Fruit fly (Drosophila melanogaster): Measurements from ENCODE around the gene Rchy1.

Gene Rchy1

DNA sequence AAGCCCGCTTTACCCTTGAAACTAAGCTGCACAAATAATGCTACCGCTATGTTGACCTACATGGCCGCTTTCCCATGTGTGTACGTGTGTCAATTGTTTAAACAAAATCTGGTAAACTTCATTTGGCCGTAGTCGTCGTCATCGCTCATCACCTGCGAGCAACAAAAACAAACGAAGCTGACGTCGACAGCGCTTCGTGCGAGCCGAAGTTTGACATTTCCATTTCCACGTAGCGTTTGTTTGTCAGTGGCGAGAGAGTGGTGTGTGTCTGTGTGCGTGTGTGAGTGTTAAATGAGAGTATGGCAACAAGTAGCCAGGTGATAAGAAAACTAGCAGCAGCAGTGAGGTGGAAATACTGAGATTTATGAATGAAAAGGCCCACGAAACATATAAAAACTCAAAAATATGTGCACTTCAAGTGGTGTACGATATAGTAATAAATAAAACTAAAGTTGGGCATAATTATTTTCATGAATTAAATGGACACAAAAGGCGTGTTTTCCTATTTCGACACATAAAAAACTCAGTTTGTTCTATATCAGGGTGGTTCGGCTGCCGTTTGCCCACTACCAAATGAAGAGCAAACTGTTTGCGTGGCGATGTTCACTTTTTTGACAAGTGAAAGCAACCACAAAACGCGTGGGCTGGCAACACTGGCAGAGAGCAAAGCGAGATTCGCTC, 13.9 kb upstream of the Rchy1 start:
- TF ChIP-seq CG5204 (GFP tag; optimal IDR thresholded peaks at IDR 0.05) (no peak), CG7045 (GFP tag; optimal IDR thresholded peaks at IDR 0.05) (no peak), CG1620 (GFP tag; optimal IDR thresholded peaks at IDR 0.05) (no peak), pad (GFP tag; optimal IDR thresholded peaks at IDR 0.05) (no peak), CG14711 (tag; optimal IDR thresholded peaks at IDR 0.05) (peak; percentile 62), ovo (GFP tag; optimal IDR thresholded peaks at IDR 0.05) (peak; percentile 63), Clk (GFP tag; optimal IDR thresholded peaks at IDR 0.05) (no peak), tj (GFP tag; optimal IDR thresholded peaks at IDR 0.05) (no peak), cic (GFP tag; optimal IDR thresholded peaks at IDR 0.05) (peak; percentile 97), CG7101 (tag; optimal IDR thresholded peaks at IDR 0.05) (peak; percentile 29), CG33017 (tag; optimal IDR thresholded peaks at IDR 0.05) (peak; percentile 42), Mnt (GFP tag; optimal IDR thresholded peaks at IDR 0.05) (peak; percentile 84), CG12768 (GFP tag; optimal IDR thresholded peaks at IDR 0.05) (peak; percentile 28), Crg-1 (GFP tag; optimal IDR thresholded peaks at IDR 0.05) (peak; percentile 56), bab1 (GFP tag; optimal IDR thresholded peaks at IDR 0.05) (peak; percentile 65), cnc (optimal IDR thresholded peaks at IDR 0.05) (no peak), Hr96 (GFP tag; optimal IDR thresholded peaks at IDR 0.05) (no peak), CG11617 (GFP tag; optimal IDR thresholded peaks at IDR 0.05) (peak; percentile 32)

DNA sequence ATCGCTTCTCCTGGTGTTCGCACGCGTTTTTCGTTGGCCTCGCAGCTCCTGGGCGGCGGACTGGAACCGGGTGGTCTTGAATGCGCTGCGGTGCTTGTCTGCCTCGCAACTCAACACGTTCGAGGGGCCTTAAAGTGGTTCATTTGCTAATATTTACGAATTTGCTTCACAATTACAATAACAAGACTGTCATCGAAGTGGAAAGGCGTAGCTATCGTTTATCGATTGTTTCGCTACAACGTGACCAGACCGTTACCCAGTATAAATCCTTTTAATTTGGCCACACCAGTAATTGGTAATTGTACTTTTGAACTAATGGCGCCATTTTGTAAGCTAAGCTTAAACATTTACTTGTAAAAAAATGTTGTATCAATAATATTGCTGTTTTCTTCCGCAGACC, 11.3 kb upstream of the Rchy1 start, which contains the start of gene CG9536:
Gene CG9536 (minus strand): TSS at position 223 of the 400 bp plus-strand sequence.
- TF ChIP-seq bab1 (GFP tag; optimal IDR thresholded peaks at IDR 0.05) (peak; percentile 75), kay (GFP tag; ENCODE audit: borderline replicate concordance) (no peak), CG7101 (tag; optimal IDR thresholded peaks at IDR 0.05) (no peak), CG33017 (tag; optimal IDR thresholded peaks at IDR 0.05) (no peak)

DNA sequence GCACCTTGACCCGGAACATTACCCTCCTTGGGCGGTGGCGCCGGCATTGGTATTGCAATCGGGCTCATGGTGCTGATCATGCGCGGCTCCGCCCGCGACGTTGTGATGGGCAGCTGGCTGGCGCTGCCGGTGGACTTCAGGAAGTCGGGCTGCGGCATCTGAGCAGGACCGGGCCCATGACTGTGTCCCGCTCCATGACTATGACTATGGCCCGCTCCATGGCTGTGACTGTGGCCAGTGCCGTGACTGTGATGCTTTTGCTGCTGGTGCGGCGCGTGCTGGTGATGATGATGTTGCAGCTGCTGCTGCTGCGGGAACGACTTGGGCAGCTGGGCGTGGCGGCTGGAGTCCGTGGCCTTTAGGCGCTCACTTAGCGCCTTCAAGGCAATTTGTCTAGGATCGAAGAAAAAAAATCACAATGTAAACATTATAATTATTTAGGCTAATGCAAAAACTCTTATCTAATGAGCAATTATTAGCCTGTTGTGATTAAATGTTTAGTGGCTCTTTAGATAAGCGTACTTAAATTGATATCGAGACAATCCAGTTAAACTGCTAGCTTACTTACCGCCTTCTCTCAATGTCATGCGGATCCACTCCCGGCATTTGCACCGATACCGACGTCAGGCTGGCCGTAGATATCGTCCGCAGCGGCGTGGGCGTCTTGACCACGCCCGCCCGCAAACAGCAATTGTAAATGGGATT, 9.6 kb upstream of the Rchy1 start:
- TF ChIP-seq cic (GFP tag; optimal IDR thresholded peaks at IDR 0.05): peak; percentile 41
- no peak for TF ChIP-seq Mnt (GFP tag; optimal IDR thresholded peaks at IDR 0.05)
- no peak for TF ChIP-seq cnc (optimal IDR thresholded peaks at IDR 0.05)
- no peak for TF ChIP-seq CG14711 (tag; optimal IDR thresholded peaks at IDR 0.05)
- peak; percentile 70 for TF ChIP-seq CG12768 (GFP tag; optimal IDR thresholded peaks at IDR 0.05)
- no peak for TF ChIP-seq Crg-1 (GFP tag; optimal IDR thresholded peaks at IDR 0.05)
- peak; percentile 30 for TF ChIP-seq CG33017 (tag; optimal IDR thresholded peaks at IDR 0.05)
- no peak for TF ChIP-seq kay (GFP tag; ENCODE audit: borderline replicate concordance)

DNA sequence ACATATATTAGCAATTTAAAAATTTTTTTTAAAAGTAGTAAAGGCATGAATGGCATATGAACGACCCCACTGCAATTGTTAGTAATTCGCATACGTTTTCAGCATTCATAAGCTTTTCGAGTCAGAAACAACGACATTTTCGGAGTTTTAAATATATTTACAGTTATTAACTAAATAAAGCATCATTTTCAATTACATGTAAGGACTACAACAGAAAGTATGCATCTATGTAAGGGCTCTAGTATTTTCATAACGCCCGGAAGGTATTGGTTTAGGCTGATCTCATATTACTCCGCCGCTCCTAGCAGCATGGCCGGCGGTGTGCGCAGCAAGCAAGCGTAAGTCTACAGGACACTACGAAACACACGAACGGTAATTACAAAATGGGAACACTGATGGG, 8.8 kb upstream of the Rchy1 start:
- TF ChIP-seq ovo (GFP tag; optimal IDR thresholded peaks at IDR 0.05) (no peak), cnc (optimal IDR thresholded peaks at IDR 0.05) (no peak), CG14711 (tag; optimal IDR thresholded peaks at IDR 0.05) (no peak), kay (GFP tag; ENCODE audit: borderline replicate concordance) (no peak), tj (GFP tag; optimal IDR thresholded peaks at IDR 0.05) (no peak), CG7045 (GFP tag; optimal IDR thresholded peaks at IDR 0.05) (no peak), CG1620 (GFP tag; optimal IDR thresholded peaks at IDR 0.05) (no peak), CG5204 (GFP tag; optimal IDR thresholded peaks at IDR 0.05) (no peak), CG12768 (GFP tag; optimal IDR thresholded peaks at IDR 0.05) (no peak), Crg-1 (GFP tag; optimal IDR thresholded peaks at IDR 0.05) (no peak), toe (GFP tag; optimal IDR thresholded peaks at IDR 0.05) (no peak), Clk (GFP tag; optimal IDR thresholded peaks at IDR 0.05) (no peak), Hr96 (GFP tag; optimal IDR thresholded peaks at IDR 0.05) (no peak), CG7101 (tag; optimal IDR thresholded peaks at IDR 0.05) (no peak), bab1 (GFP tag; optimal IDR thresholded peaks at IDR 0.05) (no peak), pad (GFP tag; optimal IDR thresholded peaks at IDR 0.05) (no peak), CG33017 (tag; optimal IDR thresholded peaks at IDR 0.05) (no peak), cic (GFP tag; optimal IDR thresholded peaks at IDR 0.05) (no peak), CG11617 (GFP tag; optimal IDR thresholded peaks at IDR 0.05) (no peak)

DNA sequence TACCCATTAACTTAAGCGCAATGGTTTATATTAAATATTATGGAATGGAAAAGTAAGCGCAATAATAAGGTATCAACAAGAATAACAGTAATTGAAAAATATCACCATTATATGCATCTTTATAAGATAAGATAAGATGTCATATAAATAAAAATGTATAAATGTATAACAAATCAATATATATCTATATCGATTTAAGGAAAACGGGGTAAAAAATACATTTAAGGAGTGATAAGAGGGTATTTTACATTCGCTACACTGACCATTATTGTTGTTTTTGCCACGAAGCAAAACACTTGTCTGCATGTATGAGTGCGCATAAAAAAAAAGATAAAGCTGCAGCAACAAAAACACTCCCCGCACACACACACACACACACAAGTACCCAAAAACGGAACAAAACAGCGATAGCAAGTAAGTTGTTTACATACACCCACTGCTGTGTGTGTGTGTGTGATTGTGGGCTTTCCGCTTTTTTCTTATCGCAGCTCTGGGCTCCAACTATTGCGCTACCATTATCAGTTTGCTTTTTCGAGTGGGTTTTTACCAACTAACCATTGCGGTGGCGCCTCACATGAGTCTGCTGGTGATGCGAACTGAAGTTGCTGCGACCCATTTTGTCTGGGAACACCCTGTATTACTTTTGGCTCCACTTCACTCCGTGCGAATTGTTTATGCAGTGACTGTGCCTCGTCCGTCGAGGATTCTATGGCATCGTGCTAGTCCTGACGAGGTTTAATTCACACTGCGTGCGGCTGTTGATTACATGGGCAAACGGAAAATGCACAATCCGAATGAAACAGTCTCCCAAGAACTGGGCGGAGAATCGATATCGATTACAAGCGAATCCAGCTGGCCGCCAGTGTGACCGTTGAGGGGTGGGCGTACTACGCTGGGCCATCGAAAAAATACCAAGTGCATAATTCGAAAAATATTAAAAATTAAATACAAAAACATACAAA, 7.9 kb upstream of the Rchy1 start, which contains the start of gene mmy:
Gene mmy (minus strand): TSS at position 829 of the 962 bp plus-strand sequence.
- TF ChIP-seq CG33017 (tag; optimal IDR thresholded peaks at IDR 0.05) (no peak), ovo (GFP tag; optimal IDR thresholded peaks at IDR 0.05) (peak; percentile 33), CG12768 (GFP tag; optimal IDR thresholded peaks at IDR 0.05) (peak; percentile 73), cic (GFP tag; optimal IDR thresholded peaks at IDR 0.05) (peak; percentile 94), bab1 (GFP tag; optimal IDR thresholded peaks at IDR 0.05) (peak; percentile 25), Mnt (GFP tag; optimal IDR thresholded peaks at IDR 0.05) (peak; percentile 69), pad (GFP tag; optimal IDR thresholded peaks at IDR 0.05) (peak; percentile 2), CG11617 (GFP tag; optimal IDR thresholded peaks at IDR 0.05) (peak; percentile 59), CG1620 (GFP tag; optimal IDR thresholded peaks at IDR 0.05) (peak; percentile 34), Hr96 (GFP tag; optimal IDR thresholded peaks at IDR 0.05) (peak; percentile 39), CG7101 (tag; optimal IDR thresholded peaks at IDR 0.05) (no peak), Crg-1 (GFP tag; optimal IDR thresholded peaks at IDR 0.05) (peak; percentile 14), tj (GFP tag; optimal IDR thresholded peaks at IDR 0.05) (peak; percentile 42), toe (GFP tag; optimal IDR thresholded peaks at IDR 0.05) (peak; percentile 17), kay (GFP tag; ENCODE audit: borderline replicate concordance) (no peak), CG14711 (tag; optimal IDR thresholded peaks at IDR 0.05) (no peak)
